Worm (Caenorhabditis elegans) whole organism, L4/young adult: Measurements from ENCODE around the gene sad-1.

Source experiments
- W03F9.2 ChIP-seq: fragments of 150-350 bp; optimal IDR thresholded peaks from 2 replicates; lab custom pipeline; 2014; ENCODE audit warnings: missing biosample characterization, missing genetic modification characterization
- him-1 ChIP-seq: sonication (generic microtip); optimal IDR thresholded peaks from 2 replicates; lab custom pipeline; 2016; ENCODE audit warnings: missing genotype, missing genetic modification reagents, missing genetic modification characterization, missing compliant biosample characterization

ce11 chrX:13542757-13543156, 42.3 kb upstream of the sad-1 start:
- TF ChIP-seq him-1 (tag; lab: Kevin White, UChicago) (no peak), W03F9.2 (no peak)
